Fruit fly (Drosophila melanogaster) whole organism, wandering third instar larva: ENCODE measurements around the gene CG17328.
A peak's percentile ranks its signal among the peaks of the same experiment; 100 is the strongest.

ENCODE experiments used
- Abd-B ChIP-seq: fragments of >200 bp; optimal IDR thresholded peaks from 2 replicates; lab custom pipeline; 2017; ENCODE audit warnings: missing biosample characterization, missing genetic modification characterization
- CG32264 ChIP-seq: fragments of 200-800 bp; sonication (Bioruptor generic); optimal IDR thresholded peaks from 2 replicates; lab custom pipeline; 2016; ENCODE audit warnings: missing biosample characterization, missing genetic modification characterization
- CG9705 ChIP-seq: fragments of 200-800 bp; sonication (Bioruptor generic); optimal IDR thresholded peaks from 2 replicates; lab custom pipeline; 2018; ENCODE audit warnings: missing biosample characterization, mild to moderate bottlenecking, missing genetic modification characterization
- CrebA ChIP-seq: fragments of 200-800 bp; sonication (Bioruptor generic); optimal IDR thresholded peaks from 2 replicates; lab custom pipeline; 2016; ENCODE audit warnings: missing biosample characterization, mild to moderate bottlenecking, missing genetic modification characterization, borderline replicate concordance
- Dfd ChIP-seq: fragments of >200 bp; optimal IDR thresholded peaks from 2 replicates; lab custom pipeline; 2017; ENCODE audit warnings: missing biosample characterization, missing genetic modification characterization
- Dif ChIP-seq: fragments of 200-275, 200-300 bp; sonication (Bioruptor generic); optimal IDR thresholded peaks from 2 replicates; lab custom pipeline; 2018; ENCODE audit warnings: missing biosample characterization, missing genetic modification characterization; ENCODE audit not compliant: partially characterized antibody
- GATAd ChIP-seq: sonication (Bioruptor generic); optimal IDR thresholded peaks from 2 replicates; lab custom pipeline; 2016; ENCODE audit warnings: missing biosample characterization, missing genetic modification characterization
- HLH106 ChIP-seq: fragments of 200-800 bp; optimal IDR thresholded peaks from 3 replicates; lab custom pipeline; 2019; ENCODE audit warnings: missing biosample characterization, mild to moderate bottlenecking, missing genetic modification characterization, moderate library complexity
- Hnf4 ChIP-seq: fragments of 200-800 bp; sonication (Bioruptor generic); optimal IDR thresholded peaks from 2 replicates; lab custom pipeline; 2016; ENCODE audit warnings: missing biosample characterization, mild to moderate bottlenecking, missing genetic modification characterization
- Hr78 ChIP-seq: fragments of >200 bp; optimal IDR thresholded peaks from 2 replicates; lab custom pipeline; 2017; ENCODE audit warnings: missing biosample characterization, missing genetic modification characterization
- Hr83 ChIP-seq: fragments of 200-300 bp; sonication (Bioruptor generic); optimal IDR thresholded peaks from 2 replicates; lab custom pipeline; 2016; ENCODE audit warnings: missing biosample characterization, mild to moderate bottlenecking, missing genetic modification characterization, moderate library complexity; ENCODE audit not compliant: poor library complexity, severe bottlenecking
- Jra ChIP-seq: sonication (Bioruptor generic); optimal IDR thresholded peaks from 2 replicates; lab custom pipeline; 2016; ENCODE audit warnings: missing biosample characterization, missing genetic modification characterization
- Mio ChIP-seq: sonication (Bioruptor generic); optimal IDR thresholded peaks from 2 replicates; lab custom pipeline; 2016; ENCODE audit warnings: missing biosample characterization, missing genetic modification characterization
- Myc ChIP-seq: fragments of >200 bp; optimal IDR thresholded peaks from 2 replicates; lab custom pipeline; 2017
- N ChIP-seq: fragments of >200 bp; optimal IDR thresholded peaks from 2 replicates; lab custom pipeline; 2018; ENCODE audit warnings: missing biosample characterization, missing external identifiers, missing genetic modification characterization
- OdsH ChIP-seq: fragments of 200-800 bp; sonication (Bioruptor generic); optimal IDR thresholded peaks from 2 replicates; lab custom pipeline; 2016; ENCODE audit warnings: missing biosample characterization, mild to moderate bottlenecking, missing genetic modification characterization
- Rel ChIP-seq, 2 experiments: fragments of 200-800 bp; sonication (Bioruptor generic) in 1 of 2; optimal IDR thresholded peaks; 2 replicates in 1 of 2; 3 replicates in 1 of 2; lab custom pipeline; 2016 to 2019; ENCODE audit warnings: mild to moderate bottlenecking in 2 of 2, missing biosample characterization in 2 of 2, missing genetic modification characterization in 2 of 2, moderate library complexity in 1 of 2
- Sp1 ChIP-seq: fragments of 200-800 bp; sonication (Bioruptor generic); optimal IDR thresholded peaks from 3 replicates; lab custom pipeline; 2019; ENCODE audit warnings: missing biosample characterization, mild to moderate bottlenecking, missing genetic modification characterization, moderate library complexity
- Vsx2 ChIP-seq: fragments of 200-300, 225-300 bp; sonication (Bioruptor generic); optimal IDR thresholded peaks from 2 replicates; lab custom pipeline; 2018; ENCODE audit warnings: missing biosample characterization, missing genetic modification characterization; ENCODE audit not compliant: partially characterized antibody
- br ChIP-seq: fragments of 200-800 bp; sonication (Bioruptor generic); optimal IDR thresholded peaks from 2 replicates; lab custom pipeline; 2016; ENCODE audit warnings: missing biosample characterization, missing genetic modification characterization
- brk ChIP-seq: fragments of 200-800 bp; sonication (Bioruptor generic); optimal IDR thresholded peaks from 2 replicates; lab custom pipeline; 2016; ENCODE audit warnings: missing biosample characterization, mild to moderate bottlenecking, missing genetic modification characterization
- dl ChIP-seq, 2 experiments: fragments of 175-275, 200-275 bp in 1 of 2; fragments of 200-275 bp in 1 of 2; sonication (Bioruptor generic); optimal IDR thresholded peaks; lab custom pipeline; 2018; ENCODE audit warnings: mild to moderate bottlenecking in 2 of 2, missing biosample characterization in 2 of 2, missing genetic modification characterization in 2 of 2, moderate library complexity in 2 of 2; ENCODE audit not compliant: partially characterized antibody in 2 of 2, insufficient read depth in 1 of 2
- dmrt93B ChIP-seq: fragments of 200-800 bp; sonication (Bioruptor generic); optimal IDR thresholded peaks from 2 replicates; lab custom pipeline; 2018; ENCODE audit warnings: missing biosample characterization, mild to moderate bottlenecking, missing genetic modification characterization
- dsf ChIP-seq: sonication (Bioruptor generic); optimal IDR thresholded peaks from 2 replicates; lab custom pipeline; 2016; ENCODE audit warnings: missing biosample characterization, missing genetic modification characterization, borderline replicate concordance
- ey ChIP-seq: fragments of 200-800 bp; sonication (Bioruptor generic); optimal IDR thresholded peaks from 2 replicates; lab custom pipeline; 2016; ENCODE audit warnings: missing biosample characterization, missing genetic modification characterization
- foxo ChIP-seq, 2 experiments: fragments of 200-800 bp; sonication (Bioruptor generic); optimal IDR thresholded peaks; 2 replicates in 1 of 2; 3 replicates in 1 of 2; lab custom pipeline; 2016 to 2017; ENCODE audit warnings: missing biosample characterization in 2 of 2, missing genetic modification characterization in 2 of 2
- fru ChIP-seq: fragments of 200-800 bp; sonication (Bioruptor generic); optimal IDR thresholded peaks from 3 replicates; lab custom pipeline; 2016; ENCODE audit warnings: missing biosample characterization, mild to moderate bottlenecking, missing genetic modification characterization
- jim ChIP-seq: fragments of 175-275, 200-325 bp; sonication (Bioruptor generic); optimal IDR thresholded peaks from 2 replicates; lab custom pipeline; 2016; ENCODE audit warnings: missing biosample characterization, mild to moderate bottlenecking, missing genetic modification characterization
- lola ChIP-seq: fragments of >200 bp; optimal IDR thresholded peaks from 2 replicates; lab custom pipeline; 2017; ENCODE audit warnings: missing biosample characterization, missing genetic modification characterization
- pan ChIP-seq: fragments of >200 bp; optimal IDR thresholded peaks from 2 replicates; lab custom pipeline; 2017
- psq ChIP-seq: fragments of 200-800 bp; sonication (Bioruptor generic); optimal IDR thresholded peaks from 3 replicates; lab custom pipeline; 2017; ENCODE audit warnings: missing biosample characterization, mild to moderate bottlenecking, missing genetic modification characterization, moderate library complexity
- rgr ChIP-seq: fragments of 200-800 bp; sonication (Bioruptor generic); optimal IDR thresholded peaks from 3 replicates; lab custom pipeline; 2016; ENCODE audit warnings: missing biosample characterization, mild to moderate bottlenecking, missing genetic modification characterization
- sage ChIP-seq: fragments of 200-800 bp; sonication (Bioruptor generic); optimal IDR thresholded peaks from 2 replicates; lab custom pipeline; 2016; ENCODE audit warnings: missing biosample characterization, mild to moderate bottlenecking, missing genetic modification characterization
- sv ChIP-seq: fragments of 200-800 bp; sonication (Bioruptor generic); optimal IDR thresholded peaks from 3 replicates; lab custom pipeline; 2016; ENCODE audit warnings: missing biosample characterization, missing genetic modification characterization
- tai ChIP-seq: sonication (Bioruptor generic); optimal IDR thresholded peaks from 2 replicates; lab custom pipeline; 2016; ENCODE audit warnings: missing biosample characterization, missing genetic modification characterization
- usp ChIP-seq: fragments of >200 bp; optimal IDR thresholded peaks from 2 replicates; lab custom pipeline; 2017; ENCODE audit warnings: missing biosample characterization, missing genetic modification characterization
- woc ChIP-seq: sonication (Bioruptor generic); optimal IDR thresholded peaks from 2 replicates; lab custom pipeline; 2016; ENCODE audit warnings: missing biosample characterization, mild to moderate bottlenecking, missing genetic modification characterization

The CG17328 gene

DNA sequence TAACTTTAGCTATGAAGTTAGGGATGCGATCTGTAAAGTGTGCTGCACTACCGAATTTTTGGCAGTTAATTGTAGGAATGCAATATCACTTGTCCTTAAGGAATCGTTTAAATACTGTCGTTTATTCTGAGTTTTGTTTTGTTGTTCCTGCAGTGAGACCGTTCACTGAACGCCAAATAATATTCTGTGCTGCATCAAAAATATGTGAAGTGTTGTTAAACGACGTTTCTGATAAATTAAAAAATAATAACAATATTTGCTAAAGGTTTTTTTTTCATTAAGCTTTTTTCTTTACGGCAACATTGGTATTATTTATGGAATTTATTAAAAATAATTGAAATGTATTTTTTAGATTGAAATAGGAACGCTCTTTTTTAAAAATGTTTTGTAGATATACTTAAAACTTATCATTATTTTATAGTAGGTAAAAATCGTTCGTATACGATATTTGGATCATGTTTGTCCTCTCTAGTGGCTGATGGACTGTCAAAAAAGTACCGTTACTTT is 3.1 kb downstream of the CG17328 start, which contains the start of gene GMF:
Gene GMF (minus strand): TSS at position 182 of the 507 bp plus-strand sequence.
- TF ChIP-seq Sp1 (peak; percentile 51), dsf (peak; percentile 23), Jra (peak; percentile 67), woc (GFP tag; lab: Kevin White, UChicago) (peak; percentile 57), Rel (GFP tag; optimal IDR thresholded peaks at IDR 0.05; lab: Kevin White, UChicago) (no peak), Rel (tag; optimal IDR thresholded peaks at IDR 0.05; lab: Kevin White, UChicago) (peak; percentile 20), rgr (GFP tag; lab: Kevin White, UChicago) (peak; percentile 64), Hnf4 (GFP tag; lab: Kevin White, UChicago) (peak; percentile 58), foxo (GFP tag; optimal IDR thresholded peaks at IDR 0.05; lab: Kevin White, UChicago) (peak in 1 of 2 experiments; percentile 62), CG9705 (GFP tag; lab: Kevin White, UChicago) (no peak), brk (GFP tag; lab: Kevin White, UChicago) (no peak), psq (GFP tag; lab: Kevin White, UChicago) (peak; percentile 21), sv (GFP tag; lab: Kevin White, UChicago) (no peak), HLH106 (tag; lab: Kevin White, UChicago) (peak; percentile 30), pan (lab: Kevin White, UChicago) (no peak), ey (GFP tag; lab: Kevin White, UChicago) (peak; percentile 19)
- TF ChIP-seq, all 38 proteins: peak for 11

DNA sequence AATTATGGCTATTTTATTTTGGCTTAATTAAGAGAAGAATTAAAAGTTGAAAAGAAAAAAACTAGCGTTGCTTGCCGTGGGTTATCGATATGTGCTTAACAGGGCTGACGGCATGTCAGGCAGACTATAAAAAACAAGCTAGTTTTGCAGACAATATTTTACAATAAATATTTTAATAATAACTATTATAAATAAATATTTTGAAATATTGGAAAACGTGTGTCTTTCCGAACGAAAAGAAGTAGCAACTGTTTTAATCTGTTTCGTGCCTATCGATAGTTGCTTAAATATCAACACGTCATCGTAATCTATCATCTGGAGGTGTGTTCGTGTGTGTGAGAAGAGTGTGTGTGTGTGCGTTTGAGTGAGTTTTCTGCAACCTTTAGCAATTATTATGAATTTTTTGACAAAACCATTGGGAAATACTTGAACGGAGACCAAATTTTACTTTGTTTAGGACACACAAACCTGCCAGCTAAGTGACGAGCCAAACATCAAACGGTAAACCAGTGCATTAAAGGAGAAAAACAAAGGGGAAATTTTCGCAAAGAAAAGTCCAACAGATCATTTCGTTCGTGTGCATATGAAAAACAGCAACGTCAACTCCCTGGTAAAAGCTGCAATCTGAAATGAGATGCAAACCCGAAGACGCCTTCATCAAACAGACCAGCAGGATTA is 7.4 kb downstream of the CG17328 start, which contains the start of the genes CG5861 and Syx5:
Gene CG5861 (minus strand): TSS at position 273 of the 678 bp plus-strand sequence.
Gene Syx5 (plus strand): TSS at position 321 of the 678 bp plus-strand sequence.
- TF ChIP-seq Abd-B (no peak), OdsH (GFP tag; lab: Kevin White, UChicago) (peak; percentile 25), CG9705 (GFP tag; lab: Kevin White, UChicago) (peak; percentile 53), lola (GFP tag; lab: Kevin White, UChicago) (no peak), Hnf4 (GFP tag; lab: Kevin White, UChicago) (peak; percentile 59), Myc (lab: Kevin White, UChicago) (peak; percentile 38), Dfd (GFP tag; lab: Kevin White, UChicago) (no peak), ey (GFP tag; lab: Kevin White, UChicago) (peak; percentile 30), rgr (GFP tag; lab: Kevin White, UChicago) (peak; percentile 61), br (no peak), woc (GFP tag; lab: Kevin White, UChicago) (peak; percentile 45), jim (GFP tag; lab: Kevin White, UChicago) (no peak), CrebA (GFP tag; lab: Kevin White, UChicago) (no peak), Mio (no peak), Vsx2 (GFP tag; lab: Kevin White, UChicago) (no peak), N (no peak), Sp1 (peak; percentile 46), HLH106 (tag; lab: Kevin White, UChicago) (peak; percentile 70), Dif (peak; percentile 8), tai (GFP tag; lab: Kevin White, UChicago) (no peak), sage (peak; percentile 63), dl (GFP tag; optimal IDR thresholded peaks at IDR 0.05; lab: Kevin White, UChicago; ENCODE audit: insufficient read depth in 1 of 2, partially characterized antibody in 2 of 2) (no peak), Jra (peak; percentile 70), CG32264 (GFP tag; lab: Kevin White, UChicago) (peak; percentile 6), Hr78 (no peak), GATAd (GFP tag; lab: Kevin White, UChicago) (no peak), psq (GFP tag; lab: Kevin White, UChicago) (peak; percentile 66), Rel (GFP tag; optimal IDR thresholded peaks at IDR 0.05; lab: Kevin White, UChicago) (no peak), Rel (tag; optimal IDR thresholded peaks at IDR 0.05; lab: Kevin White, UChicago) (peak; percentile 42), foxo (GFP tag; optimal IDR thresholded peaks at IDR 0.05; lab: Kevin White, UChicago) (peak in 1 of 2 experiments; percentile 65), pan (lab: Kevin White, UChicago) (no peak), Hr83 (GFP tag; lab: Kevin White, UChicago) (no peak), dsf (no peak), usp (GFP tag; lab: Kevin White, UChicago) (no peak), dmrt93B (no peak), fru (GFP tag; lab: Kevin White, UChicago) (no peak)
